Fruit fly (Drosophila melanogaster): ENCODE results near the gene Patr-1.

Gene Patr-1

dm6 chr3R:17072526-17073114 is 29.3 kb downstream of the Patr-1 start, which contains the start of the genes Ns1 and mRpS11:
TSS of gene Ns1 (minus strand) at chr3R:17072675.
TSS of gene mRpS11 (plus strand) at chr3R:17072732.
- TF ChIP-seq CG17806 (tag; optimal IDR thresholded peaks at IDR 0.05), result no peak
- no peak for TF ChIP-seq CG9948 (tag; optimal IDR thresholded peaks at IDR 0.05)
- TF ChIP-seq EcR (GFP tag; optimal IDR thresholded peaks at IDR 0.05), result no peak
- TF ChIP-seq CG8159 (tag; optimal IDR thresholded peaks at IDR 0.05), result no peak
- TF ChIP-seq Snoo (tag; optimal IDR thresholded peaks at IDR 0.05), result peak; percentile 19
- TF ChIP-seq D1 (tag; optimal IDR thresholded peaks at IDR 0.05), result no peak
- peak; percentile 71; the same call in 1 of the 2 replicates for TF ChIP-seq CG12605 (GFP tag; IDR thresholded peaks at IDR 0.05)
- TF ChIP-seq CG15710 (tag; optimal IDR thresholded peaks at IDR 0.05), result no peak
- TF ChIP-seq CG10348 (GFP tag; IDR thresholded peaks at IDR 0.05), result no peak
- no peak for TF ChIP-seq Ets98B (GFP tag; IDR thresholded peaks at IDR 0.05)
- TF ChIP-seq CG34367 (tag; optimal IDR thresholded peaks at IDR 0.05), result no peak
- no peak for TF ChIP-seq rn (GFP tag; IDR thresholded peaks at IDR 0.05)

- TF ChIP-seq CG10348 (GFP tag; IDR thresholded peaks at IDR 0.05), result no peak
- TF ChIP-seq fd96Ca (GFP tag; IDR thresholded peaks at IDR 0.05), result peak; percentile 33; the same call in 1 of the 3 replicates
- TF ChIP-seq gl (tag; optimal IDR thresholded peaks at IDR 0.05), result no peak
- TF ChIP-seq CG9948 (tag; optimal IDR thresholded peaks at IDR 0.05), result no peak
- TF ChIP-seq rn (GFP tag; IDR thresholded peaks at IDR 0.05), result no peak
- peak; percentile 88 for TF ChIP-seq EcR (GFP tag; optimal IDR thresholded peaks at IDR 0.05)
- TF ChIP-seq CG13204 (GFP tag; optimal IDR thresholded peaks at IDR 0.05), result no peak
- no peak for TF ChIP-seq Snoo (tag; optimal IDR thresholded peaks at IDR 0.05)
- no peak for TF ChIP-seq CG34367 (tag; optimal IDR thresholded peaks at IDR 0.05)
- TF ChIP-seq Pif1A (GFP tag; optimal IDR thresholded peaks at IDR 0.05), result no peak
- no peak for TF ChIP-seq CG8159 (tag; optimal IDR thresholded peaks at IDR 0.05)
- 0 out of 2 replicates have a peak, but pooled peaks have one; percentile 15 for TF ChIP-seq CG32121 (GFP tag; IDR thresholded peaks at IDR 0.05)
- no peak for TF ChIP-seq D1 (tag; optimal IDR thresholded peaks at IDR 0.05)
- peak; percentile 52 for TF ChIP-seq CG12605 (GFP tag; IDR thresholded peaks at IDR 0.05)
- no peak for TF ChIP-seq CG15710 (tag; optimal IDR thresholded peaks at IDR 0.05)
- no peak for TF ChIP-seq CG17806 (tag; optimal IDR thresholded peaks at IDR 0.05)
- TF ChIP-seq Ets98B (GFP tag; IDR thresholded peaks at IDR 0.05), result peak; percentile 23; the same call in 1 of the 2 replicates
- TF ChIP-seq Pif1B (GFP tag; optimal IDR thresholded peaks at IDR 0.05), result no peak
- no peak for TF ChIP-seq CG14655 (GFP tag; optimal IDR thresholded peaks at IDR 0.05)
- TF ChIP-seq CG4496 (GFP tag; IDR thresholded peaks at IDR 0.05), result peak; percentile 51; the same call in 1 of the 3 replicates
- TF ChIP-seq CG8301 (tag; optimal IDR thresholded peaks at IDR 0.05), result no peak
Observed at dm6 chr3R:17077968-17078417, 34.6 kb downstream of the Patr-1 start.

- TF ChIP-seq CG17806 (tag; optimal IDR thresholded peaks at IDR 0.05), result no peak
- TF ChIP-seq CG8301 (tag; optimal IDR thresholded peaks at IDR 0.05), result no peak
- TF ChIP-seq CG10348 (GFP tag; IDR thresholded peaks at IDR 0.05), result no peak
- TF ChIP-seq CG15710 (tag; optimal IDR thresholded peaks at IDR 0.05), result no peak
- TF ChIP-seq CG4496 (GFP tag; IDR thresholded peaks at IDR 0.05), result peak; percentile 44; the same call in 1 of the 3 replicates
- TF ChIP-seq fd96Ca (GFP tag; IDR thresholded peaks at IDR 0.05), result no peak
- TF ChIP-seq CG13204 (GFP tag; optimal IDR thresholded peaks at IDR 0.05), result peak; percentile 8
- peak; percentile 21 for TF ChIP-seq Pif1B (GFP tag; optimal IDR thresholded peaks at IDR 0.05)
- TF ChIP-seq CG8159 (tag; optimal IDR thresholded peaks at IDR 0.05), result no peak
- TF ChIP-seq CG34367 (tag; optimal IDR thresholded peaks at IDR 0.05), result no peak
- TF ChIP-seq CG9948 (tag; optimal IDR thresholded peaks at IDR 0.05), result no peak
- peak; percentile 57 for TF ChIP-seq D1 (tag; optimal IDR thresholded peaks at IDR 0.05)
- TF ChIP-seq Snoo (tag; optimal IDR thresholded peaks at IDR 0.05), result no peak
- TF ChIP-seq Ets98B (GFP tag; IDR thresholded peaks at IDR 0.05), result peak; percentile 12; the same call in 1 of the 2 replicates
- peak; percentile 36; the same call in 1 of the 2 replicates for TF ChIP-seq CG12605 (GFP tag; IDR thresholded peaks at IDR 0.05)
- TF ChIP-seq Pif1A (GFP tag; optimal IDR thresholded peaks at IDR 0.05), result peak; percentile 8
- TF ChIP-seq rn (GFP tag; IDR thresholded peaks at IDR 0.05), result no peak
- peak; percentile 65 for TF ChIP-seq gl (tag; optimal IDR thresholded peaks at IDR 0.05)
- TF ChIP-seq CG14655 (GFP tag; optimal IDR thresholded peaks at IDR 0.05), result no peak
- TF ChIP-seq EcR (GFP tag; optimal IDR thresholded peaks at IDR 0.05), result peak; percentile 96
- no peak for TF ChIP-seq CG32121 (GFP tag; IDR thresholded peaks at IDR 0.05)
Observed at dm6 chr3R:17078961-17079858, 35.8 kb downstream of the Patr-1 start.

- TF ChIP-seq CG8301 (tag; optimal IDR thresholded peaks at IDR 0.05) (no peak), Ets98B (GFP tag; IDR thresholded peaks at IDR 0.05) (peak; percentile 22; the same call in 1 of the 2 replicates), fd96Ca (GFP tag; IDR thresholded peaks at IDR 0.05) (no peak), CG10348 (GFP tag; IDR thresholded peaks at IDR 0.05) (no peak), D1 (tag; optimal IDR thresholded peaks at IDR 0.05) (no peak), CG12605 (GFP tag; IDR thresholded peaks at IDR 0.05) (no peak), gl (tag; optimal IDR thresholded peaks at IDR 0.05) (no peak), CG8159 (tag; optimal IDR thresholded peaks at IDR 0.05) (peak; percentile 17), CG4496 (GFP tag; IDR thresholded peaks at IDR 0.05) (peak; percentile 69; the same call in 2 of the 3 replicates), CG17806 (tag; optimal IDR thresholded peaks at IDR 0.05) (no peak), CG32121 (GFP tag; IDR thresholded peaks at IDR 0.05) (no peak), CG14655 (GFP tag; optimal IDR thresholded peaks at IDR 0.05) (peak; percentile 13), CG34367 (tag; optimal IDR thresholded peaks at IDR 0.05) (no peak), Pif1A (GFP tag; optimal IDR thresholded peaks at IDR 0.05) (no peak), EcR (GFP tag; optimal IDR thresholded peaks at IDR 0.05) (no peak), CG15710 (tag; optimal IDR thresholded peaks at IDR 0.05) (peak; percentile 48), rn (GFP tag; IDR thresholded peaks at IDR 0.05) (0 out of 2 replicates have a peak, but pooled peaks have one; percentile 16), Pif1B (GFP tag; optimal IDR thresholded peaks at IDR 0.05) (no peak), Snoo (tag; optimal IDR thresholded peaks at IDR 0.05) (peak; percentile 3), CG9948 (tag; optimal IDR thresholded peaks at IDR 0.05) (peak; percentile 7), CG13204 (GFP tag; optimal IDR thresholded peaks at IDR 0.05) (no peak)
Observed at dm6 chr3R:17079859-17080255, 36.5 kb downstream of the Patr-1 start, which contains the start of the genes Keap1 and kuk. TSS of gene Keap1 (minus strand) at chr3R:17079945. TSS of gene kuk (plus strand) at chr3R:17080244.
